Worm (Caenorhabditis elegans): Measurements from ENCODE around the gene Y71H2B.2.
A peak's percentile ranks its signal among the peaks of the same experiment; 100 is the strongest.
"Not testable (repeated sequence)": the region's sequence is repeated elsewhere in the genome, so short reads cannot be mapped to it uniquely, and the experiment has no call there.

Y71H2B.2 gene

ce11 chrIII:2598491-2599065, 24.4 kb upstream of the Y71H2B.2 start:
- TF ChIP-seq ceh-88 (GFP tag; IDR thresholded peaks at IDR 0.05) (no peak), efl-3 (GFP tag; optimal IDR thresholded peaks at IDR 0.05) (no peak), nhr-47 (tag; optimal IDR thresholded peaks at IDR 0.05) (no peak), lsy-2 (tag; optimal IDR thresholded peaks at IDR 0.05) (no peak), snu-23 (GFP tag; optimal IDR thresholded peaks at IDR 0.05) (no peak), xbp-1 (tag; optimal IDR thresholded peaks at IDR 0.05) (no peak), aly-2 (tag; optimal IDR thresholded peaks at IDR 0.05) (no peak), nhr-77 (tag; optimal IDR thresholded peaks at IDR 0.05) (no peak), lin-35 (GFP tag; optimal IDR thresholded peaks at IDR 0.05) (no peak), nhr-84 (tag; optimal IDR thresholded peaks at IDR 0.05) (no peak), ceh-90 (tag; optimal IDR thresholded peaks at IDR 0.05) (no peak), lin-39 (tag; optimal IDR thresholded peaks at IDR 0.05) (no peak), hlh-4 (tag; optimal IDR thresholded peaks at IDR 0.05) (no peak), zip-4 (GFP tag; optimal IDR thresholded peaks at IDR 0.05) (no peak), Y116A8C.19 (tag; optimal IDR thresholded peaks at IDR 0.05; ENCODE audit: borderline replicate concordance) (no peak), grh-1 (GFP tag; IDR thresholded peaks at IDR 0.05) (no peak)

DNA sequence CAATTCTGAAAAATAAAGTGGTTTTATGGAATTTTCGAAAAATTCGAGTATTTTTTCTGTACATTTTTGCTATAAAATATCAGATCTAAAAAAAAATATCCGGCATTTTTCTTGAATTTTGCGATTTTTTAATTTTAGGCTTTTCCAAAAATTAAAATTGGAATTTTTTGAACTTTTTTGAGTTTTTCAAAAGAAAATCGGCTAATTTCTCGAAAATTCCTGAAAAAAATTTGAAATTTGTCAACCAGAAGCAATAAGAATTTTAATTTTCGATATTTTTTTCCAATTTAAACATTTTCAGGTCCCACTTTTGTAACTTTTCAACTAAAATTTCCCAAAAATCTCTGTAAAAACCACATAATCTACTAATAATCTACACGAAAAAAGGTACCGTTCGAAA, 19.3 kb upstream of the Y71H2B.2 start, which contains the start of gene Y71H2B.11:
Gene Y71H2B.11 (plus strand): TSS at position 301 of the 400 bp plus-strand sequence.
- TF ChIP-seq hlh-17 (GFP tag; optimal IDR thresholded peaks at IDR 0.05; ENCODE audit: borderline replicate concordance), result no peak
- TF ChIP-seq lsy-2 (tag; optimal IDR thresholded peaks at IDR 0.05), result no peak
- TF ChIP-seq fkh-10 (GFP tag; optimal IDR thresholded peaks at IDR 0.05), result no peak

DNA sequence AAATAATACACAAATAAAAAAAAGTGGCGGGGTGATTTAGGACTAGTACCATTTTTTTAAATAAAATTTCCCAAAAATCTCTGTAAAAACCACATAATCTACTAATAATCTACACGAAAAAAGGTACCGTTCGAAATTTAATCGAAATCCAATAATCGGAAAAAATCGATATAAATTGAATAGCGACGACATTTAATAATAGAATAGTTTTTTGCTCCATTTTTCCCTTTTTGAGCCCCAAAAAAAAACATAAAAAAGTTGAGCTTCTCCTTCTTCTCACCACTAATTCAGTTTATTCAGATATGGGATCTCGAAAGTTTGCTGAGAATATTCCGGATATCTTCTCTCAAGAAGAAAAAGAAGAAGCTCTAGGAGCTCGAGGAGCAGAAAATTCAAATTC, 15.3 kb upstream of the Y71H2B.2 start, which contains the start of gene Y71H2B.5:
Gene Y71H2B.5 (plus strand): TSS at position 301 of the 400 bp plus-strand sequence.
- not testable (repeated sequence) for TF ChIP-seq lin-39, aha-1, ceh-82 (tag; optimal IDR thresholded peaks at IDR 0.05)

ce11 chrIII:2616212-2616611, 6.8 kb upstream of the Y71H2B.2 start:
- no peak for TF ChIP-seq efl-1 (optimal IDR thresholded peaks at IDR 0.05)
- peak in 1 of 2 experiments; percentile 64 for TF ChIP-seq efl-1 (GFP tag; optimal IDR thresholded peaks at IDR 0.05 in 1 of 2)
- TF ChIP-seq ceh-82 (tag; optimal IDR thresholded peaks at IDR 0.05), result no peak

- no peak for TF ChIP-seq pqm-1 (tag; optimal IDR thresholded peaks at IDR 0.05)
These were observed 4.3 kb upstream of the Y71H2B.2 start, which contains the start of gene Y71H2B.4 for ce11 chrIII:2618663-2619062. Gene Y71H2B.4 (plus strand): TSS chrIII:2618963.

- no peak for TF ChIP-seq jun-1 (tag; optimal IDR thresholded peaks at IDR 0.05)
- peak; percentile 39 to 54 for TF ChIP-seq lsy-2 (tag; optimal IDR thresholded peaks at IDR 0.05)
- no peak for TF ChIP-seq skn-1 (tag; optimal IDR thresholded peaks at IDR 0.05)
- peak; percentile 15 for TF ChIP-seq dsc-1 (tag; optimal IDR thresholded peaks at IDR 0.05)
- no peak for TF ChIP-seq fkh-8 (tag; optimal IDR thresholded peaks at IDR 0.05)
- peak; percentile 28 for TF ChIP-seq tbx-2 (tag; optimal IDR thresholded peaks at IDR 0.05)
- no peak for TF ChIP-seq ceh-88 (GFP tag; IDR thresholded peaks at IDR 0.05)
- peak; percentile 31 for TF ChIP-seq snu-23 (GFP tag; optimal IDR thresholded peaks at IDR 0.05)
- peak; percentile 9 to 53 (median 45) for TF ChIP-seq dpl-1 (GFP tag; optimal IDR thresholded peaks at IDR 0.05)
- peak; percentile 2 for TF ChIP-seq nhr-47 (tag; optimal IDR thresholded peaks at IDR 0.05)
- no peak for TF ChIP-seq nhr-77 (tag; optimal IDR thresholded peaks at IDR 0.05)
- peak; percentile 26 for TF ChIP-seq lin-39 (tag; optimal IDR thresholded peaks at IDR 0.05)
- TF ChIP-seq lin-35 (GFP tag; optimal IDR thresholded peaks at IDR 0.05), result peak; percentile 34 to 41
- TF ChIP-seq ceh-82 (tag; optimal IDR thresholded peaks at IDR 0.05), result peak in 1 of 3 experiments; percentile 5
- peak; percentile 87 for TF ChIP-seq F16B12.6 (tag; optimal IDR thresholded peaks at IDR 0.05)
- no peak for TF ChIP-seq ets-5 (GFP tag; IDR thresholded peaks at IDR 0.05)
- TF ChIP-seq elt-3 (tag; optimal IDR thresholded peaks at IDR 0.05), result no peak
- TF ChIP-seq swsn-7 (tag; optimal IDR thresholded peaks at IDR 0.05), result no peak
- TF ChIP-seq efl-1 (optimal IDR thresholded peaks at IDR 0.05), result peak; percentile 31 to 54
- TF ChIP-seq efl-1 (GFP tag; optimal IDR thresholded peaks at IDR 0.05 in 1 of 2), result peak; percentile 48 to 85
- peak; percentile 39 for TF ChIP-seq nhr-85 (tag)
- TF ChIP-seq lir-3 (tag; optimal IDR thresholded peaks at IDR 0.05; ENCODE audit: poor library complexity), result no peak
- TF ChIP-seq blmp-1 (tag; optimal IDR thresholded peaks at IDR 0.05), result peak; percentile 9
- peak; percentile 2 for TF ChIP-seq nhr-90 (tag; optimal IDR thresholded peaks at IDR 0.05; ENCODE audit: poor library complexity)
- no peak for TF ChIP-seq mef-2 (tag; optimal IDR thresholded peaks at IDR 0.05)
- peak; percentile 15 for TF ChIP-seq C16A3.4 (tag; optimal IDR thresholded peaks at IDR 0.05)
These were observed 3.4 kb upstream of the Y71H2B.2 start, which contains the start of gene ppfr-4 for ce11 chrIII:2619559-2619958. Gene ppfr-4 (plus strand): TSS chrIII:2619936.
